Worm (Caenorhabditis elegans): ENCODE results near the gene dyf-3.

DNA sequence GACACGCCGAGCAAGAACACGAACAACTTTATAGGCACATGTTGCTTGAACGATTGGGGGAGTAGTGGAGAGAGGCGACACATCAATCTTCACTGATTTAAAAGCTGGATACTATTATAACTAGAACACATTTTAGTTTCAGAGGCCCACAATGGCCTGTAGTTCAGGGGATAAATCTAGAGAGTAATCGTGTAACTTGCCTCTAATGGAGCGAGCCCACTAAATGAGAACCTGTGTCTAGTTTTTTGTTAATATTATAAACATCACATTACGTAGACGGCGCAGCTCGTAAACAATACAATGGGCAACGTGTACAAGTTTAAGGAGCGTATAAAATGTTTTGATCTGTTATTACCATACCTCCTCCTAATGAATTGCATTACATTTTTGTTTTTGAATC lies 45.6 kb upstream of the dyf-3 start, which contains the start of gene F58E2.5:
- TF ChIP-seq mep-1 (tag; optimal IDR thresholded peaks at IDR 0.05): no peak
- no peak for TF ChIP-seq unc-39 (tag; optimal IDR thresholded peaks at IDR 0.05)

Data from whole organism, mixed stage, embryonic.